Fruit fly (Drosophila melanogaster) whole organism, embryonic: ENCODE results near the gene CG9691.

Source experiments
- B-H1 ChIP-seq: fragments of 200-800 bp; sonication (Bioruptor generic); IDR thresholded peaks from 3 replicates; pipeline ENCODE4 v1.3.6; 2022; ENCODE audit warnings: missing biosample characterization, missing genetic modification characterization
- CG17802 ChIP-seq: fragments of 200-800 bp; sonication (Bioruptor generic); optimal IDR thresholded peaks from 2 replicates; lab custom pipeline; 2018; ENCODE audit warnings: missing biosample characterization, mild to moderate bottlenecking, missing genetic modification characterization, moderate library complexity
- CG4617 ChIP-seq: fragments of 200-800 bp; sonication (Bioruptor generic); optimal IDR thresholded peaks from 3 replicates; lab custom pipeline; 2016; ENCODE audit warnings: missing biosample characterization, missing genetic modification characterization, borderline replicate concordance
- CG8478 ChIP-seq: fragments of >200 bp; optimal IDR thresholded peaks from 2 replicates; lab custom pipeline; 2018
- sna ChIP-seq: fragments of 200-800 bp; sonication (Bioruptor generic); IDR thresholded peaks from 2 replicates; pipeline ENCODE4 v1.3.6; 2022; ENCODE audit warnings: missing biosample characterization, missing genetic modification characterization; ENCODE audit not compliant: partially characterized antibody

DNA sequence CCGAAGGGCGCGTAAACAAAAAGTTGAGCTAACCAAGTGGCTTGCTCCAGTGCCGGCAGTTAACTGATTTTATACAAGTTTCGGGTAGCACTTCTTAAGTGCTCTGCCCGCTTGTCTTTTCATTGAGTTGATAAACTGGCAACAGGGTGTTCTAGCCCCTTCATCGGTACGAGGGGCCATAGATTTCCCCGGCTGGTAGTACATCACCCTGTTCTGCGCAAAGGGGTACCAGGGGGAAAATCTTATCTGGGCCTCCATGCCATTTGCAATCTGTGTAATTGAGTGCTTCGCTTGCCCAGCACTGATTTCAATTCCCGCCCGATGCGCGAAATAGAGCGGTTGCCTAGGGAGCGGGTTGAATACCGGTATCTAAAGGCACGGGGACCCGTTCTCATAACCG lies 12.6 kb upstream of the CG9691 start, which contains the start of gene CG45061:
- TF ChIP-seq B-H1 (GFP tag; lab: Robert Waterston, UW) (no peak), CG8478 (lab: Kevin White, UChicago) (no peak), sna (no peak), CG17802 (tag; lab: Kevin White, UChicago) (no peak), CG4617 (GFP tag; lab: Kevin White, UChicago) (no peak)
